Worm (Caenorhabditis elegans): ENCODE results near the gene snf-12.
A peak's percentile ranks its signal among the peaks of the same experiment; 100 is the strongest.

snf-12 gene

ce11 chrX:8995527-8995946, 33.7 kb upstream of the snf-12 start (continued):
- no peak for TF ChIP-seq zfp-2 (tag; optimal IDR thresholded peaks at IDR 0.05)
- TF ChIP-seq daf-16 (GFP tag; optimal IDR thresholded peaks at IDR 0.05), result peak in 1 of 2 experiments; percentile 34
- TF ChIP-seq daf-16 (tag; optimal IDR thresholded peaks at IDR 0.05), result no peak
- no peak for TF ChIP-seq dmd-6 (GFP tag; IDR thresholded peaks at IDR 0.05)
- no peak for TF ChIP-seq jun-1 (tag; optimal IDR thresholded peaks at IDR 0.05)
- no peak for TF ChIP-seq php-3 (GFP tag; IDR thresholded peaks at IDR 0.05)
- TF ChIP-seq ceh-32 (tag; optimal IDR thresholded peaks at IDR 0.05; ENCODE audit: poor library complexity), result no peak
- 0 out of 2 replicates have a peak, but pooled peaks have one; percentile 32 for TF ChIP-seq ceh-20 (GFP tag; IDR thresholded peaks at IDR 0.05)
- TF ChIP-seq hlh-30 (tag; optimal IDR thresholded peaks at IDR 0.05; ENCODE audit: insufficient read depth), result no peak
- no peak for TF ChIP-seq egl-27 (tag; optimal IDR thresholded peaks at IDR 0.05)
- no peak for TF ChIP-seq Y75B8A.6 (GFP tag; IDR thresholded peaks at IDR 0.05)
- no peak for TF ChIP-seq nhr-28 (tag; optimal IDR thresholded peaks at IDR 0.05)
- TF ChIP-seq aha-1 (tag), result peak; percentile 36
- no peak for TF ChIP-seq unc-62 (GFP tag; optimal IDR thresholded peaks at IDR 0.05 in 1 of 2)
- no peak for TF ChIP-seq unc-62 (tag; optimal IDR thresholded peaks at IDR 0.05)
- no peak; the same call in none of the 2 replicates for TF ChIP-seq ctbp-1 (GFP tag; IDR thresholded peaks at IDR 0.05)
- peak; percentile 61 for TF ChIP-seq rbr-2 (tag; optimal IDR thresholded peaks at IDR 0.05)
- TF ChIP-seq hmg-1.1 (GFP tag; IDR thresholded peaks at IDR 0.05), result peak; percentile 75
- TF ChIP-seq F10B5.3 (tag; optimal IDR thresholded peaks at IDR 0.05), result no peak
- no peak for TF ChIP-seq ztf-7 (tag; optimal IDR thresholded peaks at IDR 0.05)
- peak in 1 of 2 experiments; percentile 5 for TF ChIP-seq mdl-1 (tag; optimal IDR thresholded peaks at IDR 0.05)
- no peak for TF ChIP-seq unc-39 (tag; optimal IDR thresholded peaks at IDR 0.05)
- TF ChIP-seq nhr-10 (tag; optimal IDR thresholded peaks at IDR 0.05), result no peak
- TF ChIP-seq attf-4 (tag; optimal IDR thresholded peaks at IDR 0.05), result no peak
- TF ChIP-seq hlh-11 (tag; optimal IDR thresholded peaks at IDR 0.05), result peak; percentile 46
- no peak for TF ChIP-seq ZK546.5 (tag; optimal IDR thresholded peaks at IDR 0.05)
- no peak for TF ChIP-seq ceh-28 (tag; optimal IDR thresholded peaks at IDR 0.05)
- no peak for TF ChIP-seq mxl-3 (GFP tag; optimal IDR thresholded peaks at IDR 0.05)
- no peak for TF ChIP-seq F26F4.8 (GFP tag; conservative IDR thresholded peaks at IDR 0.05)
- TF ChIP-seq F37D6.2 (tag; optimal IDR thresholded peaks at IDR 0.05), result peak; percentile 63
- no peak for TF ChIP-seq madf-5 (GFP tag; IDR thresholded peaks at IDR 0.05)

- TF ChIP-seq set-16 (GFP tag; IDR thresholded peaks at IDR 0.05) (no peak), spr-1 (tag; optimal IDR thresholded peaks at IDR 0.05) (no peak), unc-62 (GFP tag; optimal IDR thresholded peaks at IDR 0.05 in 1 of 2) (peak in 1 of 2 experiments; percentile 91), unc-62 (tag; optimal IDR thresholded peaks at IDR 0.05) (no peak), dve-1 (tag; optimal IDR thresholded peaks at IDR 0.05; ENCODE audit: insufficient read depth) (peak; percentile 14), fkh-10 (GFP tag; optimal IDR thresholded peaks at IDR 0.05) (peak; percentile 75)
Measured at ce11 chrX:8996496-8997116, 32.7 kb upstream of the snf-12 start.

ce11 chrX:8997450-8998075, 31.7 kb upstream of the snf-12 start, which contains the start of gene C24A3.2:
TSS of gene C24A3.2 (plus strand) at chrX:8997500.
- TF ChIP-seq unc-130 (GFP tag; optimal IDR thresholded peaks at IDR 0.05), result no peak
- TF ChIP-seq spr-3 (GFP tag; optimal IDR thresholded peaks at IDR 0.05), result no peak
- no peak for TF ChIP-seq skn-1 (tag; optimal IDR thresholded peaks at IDR 0.05)
- TF ChIP-seq mdl-1 (tag; optimal IDR thresholded peaks at IDR 0.05), result no peak
- no peak for TF ChIP-seq R02D3.7 (tag; optimal IDR thresholded peaks at IDR 0.05)
- peak in 1 of 2 experiments; percentile 39 for TF ChIP-seq lsy-2 (tag; optimal IDR thresholded peaks at IDR 0.05)
- TF ChIP-seq cey-2 (tag; optimal IDR thresholded peaks at IDR 0.05; ENCODE audit: borderline replicate concordance, insufficient read depth), result no peak
- no peak for TF ChIP-seq lin-1 (GFP tag; IDR thresholded peaks at IDR 0.05)
- no peak for TF ChIP-seq unc-62 (GFP tag; optimal IDR thresholded peaks at IDR 0.05 in 1 of 2)
- TF ChIP-seq unc-62 (tag; optimal IDR thresholded peaks at IDR 0.05), result no peak
- no peak for TF ChIP-seq pqm-1 (tag; optimal IDR thresholded peaks at IDR 0.05)
- peak; percentile 92 for TF ChIP-seq aha-1 (tag)
- TF ChIP-seq Y105C5A.15 (GFP tag; IDR thresholded peaks at IDR 0.05), result no peak
- TF ChIP-seq ceh-28 (tag; optimal IDR thresholded peaks at IDR 0.05), result no peak
- TF ChIP-seq Y5F2A.4 (GFP tag; optimal IDR thresholded peaks at IDR 0.05), result no peak
- no peak for TF ChIP-seq aly-2 (tag; optimal IDR thresholded peaks at IDR 0.05)
- no peak for TF ChIP-seq pha-4 (GFP tag; IDR thresholded peaks at IDR 0.05)
- no peak for TF ChIP-seq pha-4 (tag; optimal IDR thresholded peaks at IDR 0.05)
- TF ChIP-seq tag-97 (GFP tag; IDR thresholded peaks at IDR 0.05), result no peak

Measured in whole organism, L4 larva.